Fruit fly (Drosophila melanogaster) whole organism, prepupa: Measurements from ENCODE around the gene aux.

Experiments used
- Blimp-1 ChIP-seq: fragments of 200-800 bp; sonication (Bioruptor generic); optimal IDR thresholded peaks from 3 replicates; lab custom pipeline; 2017; ENCODE audit warnings: missing biosample characterization, missing genetic modification characterization, mild to moderate bottlenecking, moderate library complexity, missing genetic modification reagents
- CG11294 ChIP-seq: fragments of 200-800 bp; sonication (Bioruptor generic); IDR thresholded peaks from 2 replicates; pipeline ENCODE4 v1.3.6; 2022; ENCODE audit warnings: missing biosample characterization, missing genetic modification characterization
- CG11762 ChIP-seq: fragments of 200-800 bp; sonication (Bioruptor generic); optimal IDR thresholded peaks from 3 replicates; lab custom pipeline; 2016; ENCODE audit warnings: missing biosample characterization, missing genetic modification characterization; ENCODE audit not compliant: insufficient read depth
- CG11902 ChIP-seq: fragments of 200-800 bp; sonication (Bioruptor generic); optimal IDR thresholded peaks from 3 replicates; lab custom pipeline; 2016; ENCODE audit warnings: missing biosample characterization, missing genetic modification characterization
- CG15336 ChIP-seq: fragments of 200-800 bp; sonication (Bioruptor generic); IDR thresholded peaks from 2 replicates; pipeline ENCODE4 v1.3.6; 2022; ENCODE audit warnings: missing biosample characterization, missing genetic modification characterization
- CG1621 ChIP-seq: fragments of 200-800 bp; sonication (Bioruptor generic); optimal IDR thresholded peaks from 3 replicates; lab custom pipeline; 2018; ENCODE audit warnings: missing biosample characterization, mild to moderate bottlenecking, missing genetic modification characterization
- CG3032 ChIP-seq: fragments of 200-800 bp; optimal IDR thresholded peaks from 2 replicates; lab custom pipeline; 2019; ENCODE audit warnings: missing biosample characterization, mild to moderate bottlenecking, missing genetic modification characterization, moderate library complexity
- CG31627 ChIP-seq: fragments of 200-800 bp; sonication (Bioruptor generic); optimal IDR thresholded peaks from 3 replicates; lab custom pipeline; 2016; ENCODE audit warnings: missing biosample characterization, missing genetic modification characterization
- CG32006 ChIP-seq: fragments of 200-800 bp; sonication (Bioruptor generic); optimal IDR thresholded peaks from 3 replicates; lab custom pipeline; 2017; ENCODE audit warnings: missing biosample characterization, mild to moderate bottlenecking, missing genetic modification characterization
- CG34406 ChIP-seq: fragments of 200-800 bp; sonication (Bioruptor generic); optimal IDR thresholded peaks from 3 replicates; lab custom pipeline; 2016; ENCODE audit warnings: missing biosample characterization, missing genetic modification characterization
- CG3919 ChIP-seq: fragments of 200-800 bp; sonication (Bioruptor generic); optimal IDR thresholded peaks from 3 replicates; lab custom pipeline; 2016; ENCODE audit warnings: missing biosample characterization, missing genetic modification characterization
- CG4318 ChIP-seq: fragments of 200-800 bp; sonication (Bioruptor generic); optimal IDR thresholded peaks from 3 replicates; lab custom pipeline; 2017; ENCODE audit warnings: missing biosample characterization, mild to moderate bottlenecking, missing genetic modification characterization
- CG6163 ChIP-seq: fragments of 200-800 bp; sonication (Bioruptor generic); IDR thresholded peaks from 3 replicates; pipeline ENCODE4 v1.3.6; 2022; ENCODE audit warnings: missing biosample characterization, missing genetic modification characterization
- CG6276 ChIP-seq: fragments of 200-800 bp; sonication (Bioruptor generic); optimal IDR thresholded peaks from 2 replicates; lab custom pipeline; 2017; ENCODE audit warnings: missing biosample characterization, mild to moderate bottlenecking, missing genetic modification characterization
- CG6808 ChIP-seq: fragments of 200-800 bp; sonication (Bioruptor generic); optimal IDR thresholded peaks from 3 replicates; lab custom pipeline; 2017; ENCODE audit warnings: missing biosample characterization, missing genetic modification characterization, mild to moderate bottlenecking, moderate library complexity, missing genetic modification reagents
- CG6854 ChIP-seq: fragments of 200-800 bp; sonication (Bioruptor generic); optimal IDR thresholded peaks from 2 replicates; lab custom pipeline; 2017; ENCODE audit warnings: missing biosample characterization, mild to moderate bottlenecking, missing genetic modification characterization
- CG7368 ChIP-seq: fragments of 200-800 bp; sonication (Bioruptor generic); optimal IDR thresholded peaks from 3 replicates; lab custom pipeline; 2016; ENCODE audit warnings: missing biosample characterization, missing genetic modification characterization
- CG8119 ChIP-seq: fragments of 200-800 bp; sonication (Bioruptor generic); IDR thresholded peaks from 3 replicates; pipeline ENCODE4 v1.3.6; 2022; ENCODE audit warnings: missing biosample characterization, missing genetic modification characterization
- CG8319 ChIP-seq: fragments of 200-800 bp; sonication (Bioruptor generic); optimal IDR thresholded peaks from 3 replicates; lab custom pipeline; 2016; ENCODE audit warnings: missing biosample characterization, missing genetic modification characterization
- CG8632 ChIP-seq: fragments of 200-800 bp; sonication (Bioruptor generic); optimal IDR thresholded peaks from 3 replicates; lab custom pipeline; 2016; ENCODE audit warnings: missing biosample characterization, missing genetic modification characterization
- CG9139 ChIP-seq: fragments of 200-800 bp; sonication (Bioruptor generic); optimal IDR thresholded peaks from 3 replicates; lab custom pipeline; 2017; ENCODE audit warnings: missing biosample characterization, mild to moderate bottlenecking, missing genetic modification characterization
- Eip78C ChIP-seq: fragments of 200-800 bp; sonication (Bioruptor generic); peaks from one replicate; lab custom pipeline; 2016; ENCODE audit warnings: missing biosample characterization, missing genetic modification characterization
- Eip93F ChIP-seq: fragments of 200-800 bp; sonication (Bioruptor generic); optimal IDR thresholded peaks from 2 replicates; lab custom pipeline; 2016; ENCODE audit warnings: missing biosample characterization, mild to moderate bottlenecking, missing genetic modification characterization
- Ets21C ChIP-seq: fragments of 200-800 bp; sonication (Bioruptor generic); optimal IDR thresholded peaks from 3 replicates; lab custom pipeline; 2016; ENCODE audit warnings: missing biosample characterization, missing genetic modification characterization
- Ets96B ChIP-seq: fragments of 200-800 bp; optimal IDR thresholded peaks from 2 replicates; lab custom pipeline; 2019; ENCODE audit warnings: missing biosample characterization, mild to moderate bottlenecking, missing genetic modification characterization, moderate library complexity
- Gug ChIP-seq: fragments of 200-800 bp; sonication (Bioruptor generic); IDR thresholded peaks from 2 replicates; pipeline ENCODE4 v1.3.6; 2022; ENCODE audit warnings: missing biosample characterization, missing genetic modification characterization
- Hr38 ChIP-seq: sonication (Bioruptor generic); optimal IDR thresholded peaks from 2 replicates; lab custom pipeline; 2016; ENCODE audit warnings: missing biosample characterization, missing genetic modification characterization
- Hr39 ChIP-seq: fragments of 200-800 bp; sonication (Bioruptor generic); optimal IDR thresholded peaks from 2 replicates; lab custom pipeline; 2016; ENCODE audit warnings: missing biosample characterization, missing genetic modification characterization
- Hr4 ChIP-seq: fragments of 200-800 bp; sonication (Bioruptor generic); optimal IDR thresholded peaks from 3 replicates; lab custom pipeline; 2016; ENCODE audit warnings: missing biosample characterization, missing genetic modification characterization
- Met ChIP-seq: fragments of 200-800 bp; sonication (Bioruptor generic); optimal IDR thresholded peaks from 3 replicates; lab custom pipeline; 2016; ENCODE audit warnings: missing biosample characterization, missing genetic modification characterization
- OdsH ChIP-seq: fragments of 200-800 bp; sonication (Bioruptor generic); optimal IDR thresholded peaks from 3 replicates; lab custom pipeline; 2016; ENCODE audit warnings: missing biosample characterization, missing genetic modification characterization
- Smox ChIP-seq: fragments of 200-800 bp; sonication (Bioruptor generic); optimal IDR thresholded peaks from 3 replicates; lab custom pipeline; 2016; ENCODE audit warnings: missing biosample characterization, missing genetic modification characterization
- Sox102F ChIP-seq: fragments of 200-800 bp; sonication (Bioruptor generic); optimal IDR thresholded peaks from 2 replicates; lab custom pipeline; 2016; ENCODE audit warnings: missing biosample characterization, mild to moderate bottlenecking, missing genetic modification characterization
- Sox14 ChIP-seq: fragments of 200-800 bp; sonication (Bioruptor generic); optimal IDR thresholded peaks from 3 replicates; lab custom pipeline; 2016; ENCODE audit warnings: missing biosample characterization, missing genetic modification characterization
- Sox15 ChIP-seq: fragments of 200-800 bp; sonication (Bioruptor generic); optimal IDR thresholded peaks from 3 replicates; lab custom pipeline; 2016; ENCODE audit warnings: missing biosample characterization, missing genetic modification characterization
- achi ChIP-seq: fragments of 200-800 bp; sonication (Bioruptor generic); optimal IDR thresholded peaks from 3 replicates; lab custom pipeline; 2016; ENCODE audit warnings: missing biosample characterization, missing genetic modification characterization
- acj6 ChIP-seq: fragments of 200-800 bp; sonication (Bioruptor generic); optimal IDR thresholded peaks from 3 replicates; lab custom pipeline; 2016; ENCODE audit warnings: missing biosample characterization, missing genetic modification characterization
- cyc ChIP-seq: fragments of 200-800 bp; sonication (Bioruptor generic); optimal IDR thresholded peaks from 3 replicates; lab custom pipeline; 2016; ENCODE audit warnings: missing biosample characterization, missing genetic modification characterization
- eg ChIP-seq: fragments of 200-800 bp; sonication (Bioruptor generic); IDR thresholded peaks from 3 replicates; pipeline ENCODE4 v1.3.6; 2022; ENCODE audit warnings: missing biosample characterization, missing genetic modification characterization
- esn ChIP-seq: fragments of 200-800 bp; sonication (Bioruptor generic); optimal IDR thresholded peaks from 2 replicates; lab custom pipeline; 2016; ENCODE audit warnings: missing biosample characterization, mild to moderate bottlenecking, missing genetic modification characterization, moderate library complexity
- fd85E ChIP-seq: fragments of 200-800 bp; sonication (Bioruptor generic); optimal IDR thresholded peaks from 3 replicates; lab custom pipeline; 2016; ENCODE audit warnings: missing biosample characterization, missing genetic modification characterization
- lz ChIP-seq: fragments of 200-800 bp; sonication (Bioruptor generic); optimal IDR thresholded peaks from 3 replicates; lab custom pipeline; 2016; ENCODE audit warnings: missing biosample characterization, missing genetic modification characterization
- net ChIP-seq: fragments of 200-800 bp; sonication (Bioruptor generic); optimal IDR thresholded peaks from 3 replicates; lab custom pipeline; 2016; ENCODE audit warnings: missing biosample characterization, missing genetic modification characterization
- pdm3 ChIP-seq: fragments of 200-800 bp; sonication (Bioruptor generic); optimal IDR thresholded peaks from 3 replicates; lab custom pipeline; 2016; ENCODE audit warnings: missing biosample characterization, missing genetic modification characterization
- salr ChIP-seq, 2 experiments: fragments of 200-800 bp; sonication (Bioruptor generic); optimal IDR thresholded peaks; 3 replicates each; lab custom pipeline; 2016 to 2018; ENCODE audit warnings: missing biosample characterization in 2 of 2, missing genetic modification characterization in 2 of 2, mild to moderate bottlenecking in 1 of 2
- spab ChIP-seq: fragments of 200-800 bp; sonication (Bioruptor generic); optimal IDR thresholded peaks from 2 replicates; lab custom pipeline; 2017; ENCODE audit warnings: missing biosample characterization, mild to moderate bottlenecking, missing genetic modification characterization, missing genetic modification reagents
- ss ChIP-seq, 2 experiments: fragments of 200-800 bp; sonication (Bioruptor generic); optimal IDR thresholded peaks; 2 replicates in 1 of 2; 3 replicates in 1 of 2; lab custom pipeline; 2017 to 2018; ENCODE audit warnings: mild to moderate bottlenecking in 2 of 2, missing biosample characterization in 2 of 2, missing genetic modification characterization in 2 of 2, moderate library complexity in 1 of 2
- svp ChIP-seq: fragments of 200-800 bp; sonication (Bioruptor generic); peaks from one replicate; lab custom pipeline; 2016; ENCODE audit warnings: missing biosample characterization, missing genetic modification characterization
- topi ChIP-seq: fragments of 200-800 bp; sonication (Bioruptor generic); optimal IDR thresholded peaks from 3 replicates; lab custom pipeline; 2016; ENCODE audit warnings: missing biosample characterization, missing genetic modification characterization
- vri ChIP-seq: fragments of 200-800 bp; sonication (Bioruptor generic); optimal IDR thresholded peaks from 3 replicates; lab custom pipeline; 2016; ENCODE audit warnings: missing biosample characterization, mild to moderate bottlenecking, missing genetic modification characterization

The aux gene

dm6 chr3R:4234991-4235553, 23.5 kb downstream of the aux start, which contains the start of gene Gel:
Gene Gel, plus strand, starts transcription at chr3R:4235217.
- TF ChIP-seq Eip78C (GFP tag; lab: Kevin White, UChicago) (peak; percentile 44), eg (GFP tag; lab: Robert Waterston, UW) (no peak), svp (GFP tag; lab: Kevin White, UChicago) (peak; percentile 90), CG1621 (tag; lab: Kevin White, UChicago) (no peak), acj6 (GFP tag; lab: Kevin White, UChicago) (no peak)

DNA sequence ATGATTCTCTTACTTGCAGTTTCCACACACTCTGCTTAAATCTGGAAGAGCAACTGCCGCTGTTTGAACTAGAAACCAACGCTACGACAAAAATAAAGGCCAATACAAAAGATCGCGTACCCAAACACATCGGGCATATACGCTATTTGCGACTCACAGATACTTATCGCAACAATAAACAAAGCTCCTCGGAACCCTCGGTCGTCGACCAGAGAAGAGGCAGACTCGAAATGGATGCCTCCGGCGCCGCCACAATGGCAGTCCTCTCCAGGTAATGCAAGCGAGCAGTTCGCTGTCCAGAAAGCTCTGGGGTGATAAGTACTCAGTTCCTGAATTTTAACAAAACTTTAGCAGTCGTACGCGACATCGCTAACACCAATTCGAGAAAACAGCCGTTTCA, 25.0 kb downstream of the aux start:
- no peak for TF ChIP-seq CG4318 (GFP tag; lab: Kevin White, UChicago)
- TF ChIP-seq Blimp-1 (GFP tag; lab: Kevin White, UChicago) = no peak
- TF ChIP-seq CG11902 = no peak
- no peak for TF ChIP-seq Hr4 (GFP tag; lab: Kevin White, UChicago)
- peak; percentile 64 for TF ChIP-seq Sox14
- no peak for TF ChIP-seq Sox15
- TF ChIP-seq lz (GFP tag; lab: Kevin White, UChicago) = no peak
- TF ChIP-seq OdsH (GFP tag; lab: Kevin White, UChicago) = no peak
- peak in 1 of 2 experiments; percentile 33 for TF ChIP-seq ss (GFP tag; optimal IDR thresholded peaks at IDR 0.05; lab: Kevin White, UChicago)
- no peak for TF ChIP-seq acj6 (GFP tag; lab: Kevin White, UChicago)
- TF ChIP-seq esn = peak; percentile 25
- TF ChIP-seq fd85E (GFP tag; lab: Kevin White, UChicago) = no peak
- no peak for TF ChIP-seq salr (GFP tag; optimal IDR thresholded peaks at IDR 0.05; lab: Kevin White, UChicago)
- TF ChIP-seq CG3032 = no peak
- TF ChIP-seq CG6163 (GFP tag; lab: Robert Waterston, UW) = peak; percentile 52; the same call in 2 of the 3 replicates
- TF ChIP-seq CG1621 (tag; lab: Kevin White, UChicago) = peak; percentile 41
- TF ChIP-seq CG15336 (GFP tag; lab: Robert Waterston, UW) = no peak
- TF ChIP-seq Hr39 (GFP tag; lab: Kevin White, UChicago) = no peak
- no peak for TF ChIP-seq Gug (GFP tag; lab: Robert Waterston, UW)
- no peak for TF ChIP-seq Ets96B (tag; lab: Kevin White, UChicago)
- no peak for TF ChIP-seq CG34406
- no peak for TF ChIP-seq CG11294 (GFP tag; lab: Robert Waterston, UW)
- TF ChIP-seq CG32006 = no peak
- peak; percentile 0 for TF ChIP-seq CG6808 (GFP tag; lab: Kevin White, UChicago)
- peak; percentile 45 for TF ChIP-seq CG9139 (GFP tag; lab: Kevin White, UChicago)
- no peak for TF ChIP-seq eg (GFP tag; lab: Robert Waterston, UW)
- TF ChIP-seq Smox (GFP tag; lab: Kevin White, UChicago) = no peak
- TF ChIP-seq svp (GFP tag; lab: Kevin White, UChicago) = peak; percentile 86
- TF ChIP-seq CG8632 (GFP tag; lab: Kevin White, UChicago) = no peak
- peak; percentile 18 for TF ChIP-seq net (GFP tag; lab: Kevin White, UChicago)
- TF ChIP-seq Met = no peak
- TF ChIP-seq achi = no peak
- no peak for TF ChIP-seq Eip93F
- TF ChIP-seq CG6854 (GFP tag; lab: Kevin White, UChicago) = no peak
- TF ChIP-seq topi (GFP tag; lab: Kevin White, UChicago) = peak; percentile 16
- no peak for TF ChIP-seq cyc (GFP tag; lab: Kevin White, UChicago)
- no peak for TF ChIP-seq Ets21C (GFP tag; lab: Kevin White, UChicago)
- peak; percentile 70 for TF ChIP-seq Eip78C (GFP tag; lab: Kevin White, UChicago)
- TF ChIP-seq CG3919 (GFP tag; lab: Kevin White, UChicago) = peak; percentile 14
- no peak for TF ChIP-seq Hr38
- TF ChIP-seq CG7368 (GFP tag; lab: Kevin White, UChicago) = no peak
- TF ChIP-seq CG8119 = no peak
- no peak for TF ChIP-seq spab (GFP tag; lab: Kevin White, UChicago)
- TF ChIP-seq CG31627 = no peak
- TF ChIP-seq vri = no peak
- no peak for TF ChIP-seq pdm3 (GFP tag; lab: Kevin White, UChicago)
- TF ChIP-seq CG8319 (GFP tag; lab: Kevin White, UChicago) = no peak
- peak; percentile 17 for TF ChIP-seq CG6276
- no peak for TF ChIP-seq Sox102F (GFP tag; lab: Kevin White, UChicago)
- no peak for TF ChIP-seq CG11762 (GFP tag; lab: Kevin White, UChicago)
